Fruit fly (Drosophila melanogaster) whole organism, embryonic: Measurements from ENCODE around the gene CG32944.
A peak's percentile ranks its signal among the peaks of the same experiment; 100 is the strongest.

Experiments
- CG11723 ChIP-seq: fragments of 200-800 bp; sonication (Bioruptor generic); optimal IDR thresholded peaks from 2 replicates; lab custom pipeline; 2017; ENCODE audit warnings: missing biosample characterization, mild to moderate bottlenecking, missing genetic modification characterization
- CG12071 ChIP-seq: fragments of 200-800 bp; sonication (Bioruptor generic); optimal IDR thresholded peaks from 3 replicates; lab custom pipeline; 2018; ENCODE audit warnings: missing biosample characterization, mild to moderate bottlenecking, missing genetic modification characterization
- CG12744 ChIP-seq: fragments of 200-800 bp; sonication (Bioruptor generic); optimal IDR thresholded peaks from 2 replicates; lab custom pipeline; 2016; ENCODE audit warnings: missing biosample characterization, missing genetic modification characterization
- CG13424 ChIP-seq: fragments of 200-800 bp; sonication (Bioruptor generic); optimal IDR thresholded peaks from 2 replicates; lab custom pipeline; 2019; ENCODE audit warnings: missing biosample characterization, mild to moderate bottlenecking, missing genetic modification characterization, moderate library complexity
- CG14441 ChIP-seq: fragments of 200-800 bp; sonication (Bioruptor generic); IDR thresholded peaks from 2 replicates; pipeline ENCODE4 v1.3.6; 2022; ENCODE audit warnings: missing biosample characterization, missing genetic modification characterization
- CG1529 ChIP-seq: fragments of 200-800 bp; sonication (Bioruptor generic); optimal IDR thresholded peaks from 3 replicates; lab custom pipeline; 2018; ENCODE audit warnings: missing biosample characterization, missing genetic modification characterization
- CG33213 ChIP-seq: fragments of 200-800 bp; sonication (Bioruptor generic); optimal IDR thresholded peaks from 3 replicates; lab custom pipeline; 2016; ENCODE audit warnings: missing biosample characterization, missing genetic modification characterization
- CG4820 ChIP-seq: fragments of 200-800 bp; sonication (Bioruptor generic); optimal IDR thresholded peaks from 3 replicates; lab custom pipeline; 2016; ENCODE audit warnings: missing biosample characterization, missing genetic modification characterization
- CG6175 ChIP-seq: fragments of 200-800 bp; sonication (Bioruptor generic); IDR thresholded peaks from 3 replicates; pipeline ENCODE4 v1.3.6; 2022; ENCODE audit warnings: missing biosample characterization, missing genetic modification characterization
- CG6683 ChIP-seq: fragments of 200-800 bp; sonication (Bioruptor generic); optimal IDR thresholded peaks from 2 replicates; lab custom pipeline; 2017; ENCODE audit warnings: missing biosample characterization, mild to moderate bottlenecking, missing genetic modification characterization, missing genetic modification reagents
- Camta ChIP-seq: fragments of 200-800 bp; sonication (Bioruptor generic); optimal IDR thresholded peaks from 2 replicates; lab custom pipeline; 2016; ENCODE audit warnings: missing biosample characterization, missing genetic modification characterization
- D ChIP-seq, 2 experiments: fragments of 200-800 bp in 1 of 2; fragments of >200 bp in 1 of 2; sonication (Bioruptor generic) in 1 of 2; optimal IDR thresholded peaks; 2 replicates in 1 of 2; 3 replicates in 1 of 2; lab custom pipeline; 2017; ENCODE audit warnings: mild to moderate bottlenecking in 1 of 2, missing biosample characterization in 1 of 2, missing genetic modification characterization in 1 of 2, missing genetic modification reagents in 1 of 2
- D19A ChIP-seq: fragments of 200-800 bp; optimal IDR thresholded peaks from 3 replicates; lab custom pipeline; 2019; ENCODE audit warnings: missing biosample characterization, mild to moderate bottlenecking, missing genetic modification characterization, moderate library complexity
- D19B ChIP-seq: fragments of 200-800 bp; sonication (Bioruptor generic); optimal IDR thresholded peaks from 2 replicates; lab custom pipeline; 2017; ENCODE audit warnings: missing biosample characterization, mild to moderate bottlenecking, missing genetic modification characterization
- Dad ChIP-seq: fragments of 200-800 bp; sonication (Bioruptor generic); optimal IDR thresholded peaks from 3 replicates; lab custom pipeline; 2016; ENCODE audit warnings: missing biosample characterization, missing genetic modification characterization
- Gsc ChIP-seq: fragments of 200-800 bp; sonication (Bioruptor generic); IDR thresholded peaks from 2 replicates; pipeline ENCODE4 v1.3.6; 2022; ENCODE audit warnings: missing biosample characterization, missing genetic modification characterization
- HLH3B ChIP-seq: fragments of 200-800 bp; sonication (Bioruptor generic); IDR thresholded peaks from 2 replicates; pipeline ENCODE4 v1.3.6; 2022; ENCODE audit warnings: missing biosample characterization, missing genetic modification characterization
- Hr3 ChIP-seq: fragments of 200-800 bp; sonication (Bioruptor generic); optimal IDR thresholded peaks from 3 replicates; lab custom pipeline; 2016; ENCODE audit warnings: missing biosample characterization, missing genetic modification characterization
- Meics ChIP-seq: fragments of 200-800 bp; sonication (Bioruptor generic); optimal IDR thresholded peaks from 2 replicates; lab custom pipeline; 2017; ENCODE audit warnings: missing biosample characterization, mild to moderate bottlenecking, missing genetic modification characterization
- NFAT ChIP-seq: fragments of 200-800 bp; sonication (Bioruptor generic); IDR thresholded peaks from 2 replicates; pipeline ENCODE4 v1.3.6; 2022; ENCODE audit warnings: missing biosample characterization, missing genetic modification characterization
- Oaz ChIP-seq: fragments of 200-800 bp; sonication (Bioruptor generic); IDR thresholded peaks from 2 replicates; pipeline ENCODE4 v1.3.6; 2022; ENCODE audit warnings: missing biosample characterization, missing genetic modification characterization
- Ravus ChIP-seq: fragments of 200-800 bp; sonication (Bioruptor generic); IDR thresholded peaks from 2 replicates; pipeline ENCODE4 v1.3.6; 2022; ENCODE audit warnings: missing biosample characterization, missing genetic modification characterization
- Side ChIP-seq: fragments of 200-800 bp; sonication (Bioruptor generic); optimal IDR thresholded peaks from 2 replicates; lab custom pipeline; 2016; ENCODE audit warnings: missing biosample characterization, missing genetic modification characterization
- Sox100B ChIP-seq: fragments of 200-800 bp; sonication (Bioruptor generic); optimal IDR thresholded peaks from 3 replicates; lab custom pipeline; 2018; ENCODE audit warnings: missing biosample characterization, mild to moderate bottlenecking, missing genetic modification characterization
- Ssrp ChIP-seq: fragments of 200-800 bp; sonication (Bioruptor generic); optimal IDR thresholded peaks from 2 replicates; lab custom pipeline; 2018; ENCODE audit warnings: missing biosample characterization, mild to moderate bottlenecking, missing genetic modification characterization, moderate library complexity
- Stat92E ChIP-seq, 3 experiments: fragments of >200 bp in 2 of 3; fragments of 200-800 bp in 1 of 3; sonication (Bioruptor generic) in 1 of 3; optimal IDR thresholded peaks; 2 replicates each; lab custom pipeline; 2017 to 2019; ENCODE audit warnings: missing biosample characterization in 3 of 3, missing genetic modification characterization in 3 of 3, mild to moderate bottlenecking in 1 of 3, moderate library complexity in 1 of 3
- YL-1 ChIP-seq: fragments of 200-800 bp; sonication (Bioruptor generic); optimal IDR thresholded peaks from 3 replicates; lab custom pipeline; 2017; ENCODE audit warnings: missing biosample characterization, mild to moderate bottlenecking, missing genetic modification characterization
- ap ChIP-seq: fragments of 200-800 bp; sonication (Bioruptor generic); IDR thresholded peaks from 2 replicates; pipeline ENCODE4 v1.3.6; 2022; ENCODE audit warnings: missing biosample characterization, missing genetic modification characterization
- bab2 ChIP-seq: fragments of 200-800 bp; sonication (Bioruptor generic); optimal IDR thresholded peaks from 2 replicates; lab custom pipeline; 2016; ENCODE audit warnings: missing biosample characterization, missing genetic modification characterization
- chif ChIP-seq, 2 experiments: fragments of 200-800 bp; sonication (Bioruptor generic); optimal IDR thresholded peaks; 3 replicates each; lab custom pipeline; 2016; ENCODE audit warnings: missing biosample characterization in 2 of 2, missing genetic modification characterization in 2 of 2
- corto ChIP-seq: fragments of 200-800 bp; sonication (Bioruptor generic); optimal IDR thresholded peaks from 2 replicates; lab custom pipeline; 2016; ENCODE audit warnings: missing biosample characterization, mild to moderate bottlenecking, missing genetic modification characterization, moderate library complexity
- cwo ChIP-seq: fragments of 200-800 bp; sonication (Bioruptor generic); optimal IDR thresholded peaks from 3 replicates; lab custom pipeline; 2017; ENCODE audit warnings: missing biosample characterization, missing genetic modification characterization, mild to moderate bottlenecking, moderate library complexity, missing genetic modification reagents
- da ChIP-seq: fragments of 200-800 bp; sonication (Bioruptor generic); optimal IDR thresholded peaks from 2 replicates; lab custom pipeline; 2016; ENCODE audit warnings: missing biosample characterization, missing genetic modification characterization
- dimm ChIP-seq: fragments of 200-800 bp; sonication (Bioruptor generic); IDR thresholded peaks from 2 replicates; pipeline ENCODE4 v1.3.6; 2022; ENCODE audit warnings: missing biosample characterization, missing genetic modification characterization
- ems ChIP-seq: fragments of 200-800 bp; sonication (Bioruptor generic); optimal IDR thresholded peaks from 3 replicates; lab custom pipeline; 2016; ENCODE audit warnings: missing biosample characterization, missing genetic modification characterization
- gcm2 ChIP-seq: fragments of 200-800 bp; sonication (Bioruptor generic); optimal IDR thresholded peaks from 2 replicates; lab custom pipeline; 2016; ENCODE audit warnings: missing biosample characterization, missing genetic modification characterization
- gem ChIP-seq: fragments of 200-800 bp; sonication (Bioruptor generic); optimal IDR thresholded peaks from 2 replicates; lab custom pipeline; 2019; ENCODE audit warnings: missing biosample characterization, mild to moderate bottlenecking, missing genetic modification characterization, moderate library complexity
- gfzf ChIP-seq: fragments of 200-800 bp; sonication (Bioruptor generic); optimal IDR thresholded peaks from 2 replicates; lab custom pipeline; 2016; ENCODE audit warnings: missing biosample characterization, mild to moderate bottlenecking, missing genetic modification characterization, moderate library complexity
- gsb ChIP-seq: fragments of 200-800 bp; sonication (Bioruptor generic); IDR thresholded peaks from 2 replicates; pipeline ENCODE4 v1.3.6; 2022; ENCODE audit warnings: missing biosample characterization, missing genetic modification characterization
- gt ChIP-seq: fragments of 200-800 bp; sonication (Bioruptor generic); IDR thresholded peaks from 2 replicates; pipeline ENCODE4 v1.3.6; 2022; ENCODE audit warnings: missing biosample characterization, missing genetic modification characterization
- ham ChIP-seq: fragments of 200-800 bp; sonication (Bioruptor generic); IDR thresholded peaks from 2 replicates; pipeline ENCODE4 v1.3.6; 2022; ENCODE audit warnings: missing biosample characterization, missing genetic modification characterization
- kay ChIP-seq: fragments of 200-800 bp; sonication (Bioruptor generic); optimal IDR thresholded peaks from 2 replicates; lab custom pipeline; 2016; ENCODE audit warnings: missing biosample characterization, missing genetic modification characterization
- lbe ChIP-seq: fragments of 200-800 bp; sonication (Bioruptor generic); optimal IDR thresholded peaks from 2 replicates; lab custom pipeline; 2016; ENCODE audit warnings: missing biosample characterization, mild to moderate bottlenecking, missing genetic modification characterization
- nerfin-1 ChIP-seq: fragments of 200-800 bp; sonication (Bioruptor generic); optimal IDR thresholded peaks from 3 replicates; lab custom pipeline; 2019; ENCODE audit warnings: missing biosample characterization, mild to moderate bottlenecking, missing genetic modification characterization, moderate library complexity
- nmo ChIP-seq: fragments of 200-800 bp; sonication (Bioruptor generic); optimal IDR thresholded peaks from 2 replicates; lab custom pipeline; 2018; ENCODE audit warnings: missing biosample characterization, mild to moderate bottlenecking, missing genetic modification characterization, moderate library complexity
- pb ChIP-seq: fragments of 200-800 bp; sonication (Bioruptor generic); optimal IDR thresholded peaks from 3 replicates; lab custom pipeline; 2016; ENCODE audit warnings: missing biosample characterization, missing genetic modification characterization
- rib ChIP-seq: fragments of 200-800 bp; sonication (Bioruptor generic); IDR thresholded peaks from 2 replicates; pipeline ENCODE4 v1.3.6; 2022; ENCODE audit warnings: missing biosample characterization, missing genetic modification characterization
- sd ChIP-seq: fragments of 200-800 bp; sonication (Bioruptor generic); optimal IDR thresholded peaks from 3 replicates; lab custom pipeline; 2018; ENCODE audit warnings: missing biosample characterization, mild to moderate bottlenecking, missing genetic modification characterization, moderate library complexity
- vvl ChIP-seq: fragments of 200-800 bp; sonication (Bioruptor generic); IDR thresholded peaks from 2 replicates; pipeline ENCODE4 v1.3.6; 2022; ENCODE audit warnings: missing biosample characterization, missing genetic modification characterization
- zen ChIP-seq: fragments of 200-800 bp; sonication (Bioruptor generic); optimal IDR thresholded peaks from 3 replicates; lab custom pipeline; 2018; ENCODE audit warnings: missing biosample characterization, mild to moderate bottlenecking, missing genetic modification characterization, moderate library complexity

CG32944 gene

dm6 chr3R:4433441-4434077 lies 14.2 kb upstream of the CG32944 start, which contains the start of the genes eIF3a and CG1074 (continued):
- TF ChIP-seq chif (GFP tag; optimal IDR thresholded peaks at IDR 0.05; lab: Kevin White, UChicago) = peak in 1 of 2 experiments; percentile 46
- peak; percentile 85 for TF ChIP-seq vvl
- TF ChIP-seq NFAT (GFP tag; lab: Robert Waterston, UW) = peak; percentile 94
- TF ChIP-seq CG14441 (GFP tag; lab: Robert Waterston, UW) = peak; percentile 55; the same call in 1 of the 2 replicates
- no peak for TF ChIP-seq sd (tag; lab: Kevin White, UChicago)
- no peak for TF ChIP-seq ham (GFP tag; lab: Robert Waterston, UW)
- peak; percentile 55 for TF ChIP-seq Camta (GFP tag; lab: Kevin White, UChicago)
- no peak for TF ChIP-seq gem (tag; lab: Kevin White, UChicago)
- no peak for TF ChIP-seq D19A
- TF ChIP-seq Ravus (GFP tag; lab: Robert Waterston, UW) = no peak
- TF ChIP-seq ems (GFP tag; lab: Kevin White, UChicago) = peak; percentile 57
- TF ChIP-seq CG12071 (GFP tag; lab: Kevin White, UChicago) = no peak
- no peak for TF ChIP-seq corto (GFP tag; lab: Kevin White, UChicago)
- TF ChIP-seq CG6175 (GFP tag; lab: Robert Waterston, UW) = peak; percentile 34; the same call in 1 of the 3 replicates
- no peak for TF ChIP-seq kay (GFP tag; lab: Kevin White, UChicago)
- peak; percentile 40 for TF ChIP-seq CG13424
- peak; percentile 80 for TF ChIP-seq rib (GFP tag; lab: Robert Waterston, UW)
- peak; percentile 30 for TF ChIP-seq cwo (GFP tag; lab: Kevin White, UChicago)
- TF ChIP-seq Hr3 (GFP tag; lab: Kevin White, UChicago) = peak; percentile 26
- TF ChIP-seq Dad = peak; percentile 75
- peak; percentile 67 for TF ChIP-seq da (GFP tag; lab: Kevin White, UChicago)
- peak; percentile 51 for TF ChIP-seq gcm2 (GFP tag; lab: Kevin White, UChicago)
- 0 out of 2 replicates have a peak, but pooled peaks have one; percentile 19 for TF ChIP-seq dimm
- TF ChIP-seq CG33213 = peak; percentile 78
- peak; percentile 44 for TF ChIP-seq gsb
- no peak for TF ChIP-seq Sox100B (GFP tag; lab: Kevin White, UChicago)
- TF ChIP-seq nerfin-1 (tag; lab: Kevin White, UChicago) = peak; percentile 75
- no peak for TF ChIP-seq CG1529 (GFP tag; lab: Kevin White, UChicago)
- peak; percentile 51 for TF ChIP-seq gfzf (GFP tag; lab: Kevin White, UChicago)
- no peak for TF ChIP-seq CG4820 (GFP tag; lab: Kevin White, UChicago)
- peak; percentile 77 for TF ChIP-seq nmo
- peak; percentile 37; the same call in 1 of the 2 replicates for TF ChIP-seq Oaz (GFP tag; lab: Robert Waterston, UW)
- TF ChIP-seq HLH3B (GFP tag; lab: Robert Waterston, UW) = no peak
- peak; percentile 76 for TF ChIP-seq Meics (GFP tag; lab: Kevin White, UChicago)
- no peak for TF ChIP-seq D19B (GFP tag; lab: Kevin White, UChicago)
- peak; percentile 64 for TF ChIP-seq lbe
- TF ChIP-seq CG11723 (GFP tag; lab: Kevin White, UChicago) = peak; percentile 59
- no peak for TF ChIP-seq Gsc (GFP tag; lab: Robert Waterston, UW)
- no peak for TF ChIP-seq bab2 (GFP tag; lab: Kevin White, UChicago)
- TF ChIP-seq CG12744 (GFP tag; lab: Kevin White, UChicago) = peak; percentile 54
- TF ChIP-seq YL-1 = peak; percentile 100
- peak; percentile 7; the same call in 1 of the 2 replicates for TF ChIP-seq gt (GFP tag; lab: Robert Waterston, UW)
- peak; percentile 13 for TF ChIP-seq Ssrp (tag; lab: Kevin White, UChicago)
- TF ChIP-seq D (optimal IDR thresholded peaks at IDR 0.05; lab: Kevin White, UChicago) = no peak
- no peak for TF ChIP-seq D (GFP tag; optimal IDR thresholded peaks at IDR 0.05; lab: Kevin White, UChicago)
- TF ChIP-seq Stat92E (GFP tag; optimal IDR thresholded peaks at IDR 0.05; lab: Kevin White, UChicago) = peak in 1 of 3 experiments; percentile 56
- TF ChIP-seq zen (tag; lab: Kevin White, UChicago) = peak; percentile 84
- peak; percentile 56 for TF ChIP-seq pb (GFP tag; lab: Kevin White, UChicago)
- TF ChIP-seq CG6683 = peak; percentile 43
- TF ChIP-seq ap (GFP tag; lab: Robert Waterston, UW) = no peak
- TF ChIP-seq Side = peak; percentile 73
